Worm (Caenorhabditis elegans) whole organism, mixed stage, embryonic: Measurements from ENCODE around the gene Y69E1A.4.

Experiments
- blmp-1 ChIP-seq: fragments of 150-350 bp; optimal IDR thresholded peaks from 2 replicates; lab custom pipeline; 2014; ENCODE audit warnings: missing biosample characterization, missing genetic modification characterization
- elt-1 ChIP-seq: sonication (generic microtip); optimal IDR thresholded peaks from 2 replicates; lab custom pipeline; 2017; ENCODE audit warnings: missing genetic modification characterization, mild to moderate bottlenecking, missing compliant biosample characterization, antibody characterized with exemption, moderate library complexity, borderline replicate concordance; ENCODE audit not compliant: insufficient read depth
- lin-13 ChIP-seq: fragments of 150-350 bp; optimal IDR thresholded peaks from 2 replicates; lab custom pipeline; 2014; ENCODE audit warnings: missing biosample characterization, missing genetic modification characterization
- nhr-12 ChIP-seq: fragments of 150-350 bp; optimal IDR thresholded peaks from 2 replicates; lab custom pipeline; 2014; ENCODE audit warnings: missing biosample characterization, missing genetic modification characterization
- nhr-237 ChIP-seq: fragments of 150-350 bp; optimal IDR thresholded peaks from 2 replicates; lab custom pipeline; 2014; ENCODE audit warnings: missing biosample characterization, missing genetic modification characterization
- nhr-76 ChIP-seq: sonication (generic microtip); optimal IDR thresholded peaks from 2 replicates; lab custom pipeline; 2017; ENCODE audit warnings: missing biosample characterization, missing genetic modification characterization
- pha-4 ChIP-seq: fragments of 150-350 bp; optimal IDR thresholded peaks from 2 replicates; lab custom pipeline; 2018; ENCODE audit warnings: missing biosample characterization, missing genetic modification reagents, missing genetic modification characterization
- snpc-4 ChIP-seq: fragments of 150-350 bp; optimal IDR thresholded peaks from 2 replicates; lab custom pipeline; 2014; ENCODE audit warnings: missing biosample characterization, missing genetic modification characterization
- unc-39 ChIP-seq: fragments of 150-350 bp; optimal IDR thresholded peaks from 2 replicates; lab custom pipeline; 2014; ENCODE audit warnings: missing biosample characterization, missing genetic modification characterization
- unc-62 ChIP-seq: fragments of 150-350 bp; optimal IDR thresholded peaks from 2 replicates; lab custom pipeline; 2014; ENCODE audit warnings: missing biosample characterization, missing genetic modification reagents, missing genetic modification characterization

DNA sequence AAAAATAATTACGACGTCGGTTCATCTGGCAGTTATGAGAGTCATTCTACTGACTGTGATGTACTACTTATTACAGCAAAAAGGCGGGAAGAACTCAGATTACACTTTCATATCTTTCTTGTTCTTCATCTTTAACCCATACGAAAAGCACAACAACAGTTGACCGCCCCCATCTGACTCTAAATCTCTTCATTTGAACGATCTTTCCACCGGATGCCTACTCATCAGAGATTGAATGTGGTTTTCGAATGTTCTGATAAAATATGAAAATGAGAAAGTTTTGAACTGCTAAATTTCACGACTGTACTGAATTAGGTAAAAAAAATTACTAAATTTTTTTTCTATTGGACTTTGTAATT, 3.2 kb downstream of the Y69E1A.4 start, which contains the start of gene sri-19:
- TF ChIP-seq unc-62 (GFP tag; lab: Kevin White, UChicago) (no peak), snpc-4 (tag; lab: Kevin White, UChicago) (no peak), lin-13 (tag; lab: Kevin White, UChicago) (no peak), nhr-237 (no peak), pha-4 (no peak), nhr-12 (tag; lab: Kevin White, UChicago) (no peak), elt-1 (no peak), blmp-1 (tag; lab: Kevin White, UChicago) (no peak), nhr-76 (tag; lab: Kevin White, UChicago) (no peak), unc-39 (tag; lab: Kevin White, UChicago) (no peak)
